Worm (Caenorhabditis elegans): ENCODE data around the gene T09F3.2.

Gene T09F3.2

DNA sequence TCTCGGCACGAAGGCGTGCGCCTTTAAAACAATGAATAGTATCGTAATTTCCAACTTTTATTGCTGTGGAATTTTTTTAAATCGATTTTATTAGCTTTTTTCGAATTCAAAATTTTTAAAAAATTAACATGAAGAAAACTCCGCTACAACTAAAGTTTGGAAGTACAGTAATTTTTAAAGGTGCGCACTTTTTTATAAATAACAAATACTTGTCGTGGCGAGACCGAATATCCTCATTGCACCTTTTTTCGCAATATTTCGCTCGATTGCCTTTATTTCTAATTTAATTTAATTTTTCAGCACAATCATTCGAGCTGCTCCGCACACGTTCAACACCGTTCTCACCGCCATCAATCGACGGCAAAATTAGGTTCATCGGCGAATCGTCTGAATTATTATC, at the start of gene T09F3.2, which contains the start of gene T09F3.7:
TSS of gene T09F3.2 (plus strand) at position 301 of the 400 bp plus-strand sequence.
TSS of gene T09F3.7 (plus strand) at position 315 of the 400 bp plus-strand sequence.
- TF ChIP-seq flt-1 (GFP tag; IDR thresholded peaks at IDR 0.05) (no peak), ztf-23 (GFP tag; IDR thresholded peaks at IDR 0.05) (no peak), ztf-29 (GFP tag; IDR thresholded peaks at IDR 0.05) (no peak), tab-1 (GFP tag; IDR thresholded peaks at IDR 0.05) (no peak), cog-1 (tag; optimal IDR thresholded peaks at IDR 0.05) (no peak), med-1 (GFP tag; optimal IDR thresholded peaks at IDR 0.05; ENCODE audit: insufficient read depth) (no peak)

ce11 chrII:10345012-10345411, 45.9 kb upstream of the T09F3.2 start, which contains the start of gene pro-2:
TSS of gene pro-2 (minus strand) at chrII:10345112.
- no peak for TF ChIP-seq med-1 (GFP tag; optimal IDR thresholded peaks at IDR 0.05; ENCODE audit: insufficient read depth)
- no peak for TF ChIP-seq ref-1 (GFP tag; conservative IDR thresholded peaks at IDR 0.05)
- no peak for TF ChIP-seq tab-1 (GFP tag; IDR thresholded peaks at IDR 0.05)
- no peak for TF ChIP-seq ztf-23 (GFP tag; IDR thresholded peaks at IDR 0.05)
- TF ChIP-seq T22C8.4 (GFP tag; IDR thresholded peaks at IDR 0.05) = no peak
- TF ChIP-seq flt-1 (GFP tag; IDR thresholded peaks at IDR 0.05) = no peak
- TF ChIP-seq cog-1 (tag; optimal IDR thresholded peaks at IDR 0.05) = no peak
- no peak for TF ChIP-seq ztf-29 (GFP tag; IDR thresholded peaks at IDR 0.05)
- no peak for TF ChIP-seq klf-2 (GFP tag; conservative IDR thresholded peaks at IDR 0.05)

- TF ChIP-seq flt-1 (GFP tag; IDR thresholded peaks at IDR 0.05) = peak; percentile 10; the same call in 1 of the 2 replicates
- no peak for TF ChIP-seq ztf-23 (GFP tag; IDR thresholded peaks at IDR 0.05)
These were observed 44.9 kb upstream of the T09F3.2 start, which contains the start of gene C07E3.10 for ce11 chrII:10346075-10346474. TSS of gene C07E3.10 (plus strand) at chrII:10346375.

ce11 chrII:10349915-10350314, 41.0 kb upstream of the T09F3.2 start, which contains the start of gene stip-1:
TSS of gene stip-1 (minus strand) at chrII:10350012.
- TF ChIP-seq ztf-29 (GFP tag; IDR thresholded peaks at IDR 0.05) (no peak), ztf-23 (GFP tag; IDR thresholded peaks at IDR 0.05) (no peak), klf-2 (GFP tag; conservative IDR thresholded peaks at IDR 0.05) (no peak), T22C8.4 (GFP tag; IDR thresholded peaks at IDR 0.05) (no peak), cog-1 (tag; optimal IDR thresholded peaks at IDR 0.05) (no peak), flt-1 (GFP tag; IDR thresholded peaks at IDR 0.05) (no peak), tab-1 (GFP tag; IDR thresholded peaks at IDR 0.05) (no peak), med-1 (GFP tag; optimal IDR thresholded peaks at IDR 0.05; ENCODE audit: insufficient read depth) (no peak), ref-1 (GFP tag; conservative IDR thresholded peaks at IDR 0.05) (no peak)

- TF ChIP-seq ztf-29 (GFP tag; IDR thresholded peaks at IDR 0.05) (no peak), flt-1 (GFP tag; IDR thresholded peaks at IDR 0.05) (no peak), cog-1 (tag; optimal IDR thresholded peaks at IDR 0.05) (no peak), T22C8.4 (GFP tag; IDR thresholded peaks at IDR 0.05) (no peak), ref-1 (GFP tag; conservative IDR thresholded peaks at IDR 0.05) (no peak), med-1 (GFP tag; optimal IDR thresholded peaks at IDR 0.05; ENCODE audit: insufficient read depth) (no peak), klf-2 (GFP tag; conservative IDR thresholded peaks at IDR 0.05) (no peak), ztf-23 (GFP tag; IDR thresholded peaks at IDR 0.05) (no peak), tab-1 (GFP tag; IDR thresholded peaks at IDR 0.05) (no peak)
These were observed 40.5 kb upstream of the T09F3.2 start, which contains the start of gene C07E3.9 for ce11 chrII:10350487-10350886. TSS of gene C07E3.9 (plus strand) at chrII:10350756.

DNA sequence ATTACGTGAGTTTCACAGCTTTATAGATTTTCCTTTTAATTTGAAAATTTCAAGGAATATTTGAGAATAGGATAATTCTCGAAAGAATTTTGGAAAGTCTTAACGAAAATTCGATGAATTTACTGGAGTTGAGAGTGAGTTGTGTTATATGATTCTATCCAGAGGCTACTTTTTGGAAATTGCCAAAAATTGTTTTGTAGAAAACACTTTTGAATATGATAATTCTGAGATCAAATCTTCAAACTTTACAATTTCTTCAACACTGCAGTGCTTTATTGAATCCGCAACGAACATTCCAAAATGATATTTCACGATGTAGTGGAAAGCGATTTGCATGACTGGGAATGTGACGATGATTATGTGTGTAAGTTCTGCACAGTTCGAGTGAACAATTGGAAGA, 39.0 kb upstream of the T09F3.2 start, which contains the start of gene C07E3.8:
TSS of gene C07E3.8 (plus strand) at position 301 of the 400 bp plus-strand sequence.
- TF ChIP-seq cog-1 (tag; optimal IDR thresholded peaks at IDR 0.05) = no peak
- TF ChIP-seq tab-1 (GFP tag; IDR thresholded peaks at IDR 0.05) = no peak
- no peak for TF ChIP-seq klf-2 (GFP tag; conservative IDR thresholded peaks at IDR 0.05)
- TF ChIP-seq T22C8.4 (GFP tag; IDR thresholded peaks at IDR 0.05) = no peak
- TF ChIP-seq ztf-23 (GFP tag; IDR thresholded peaks at IDR 0.05) = no peak
- no peak for TF ChIP-seq ref-1 (GFP tag; conservative IDR thresholded peaks at IDR 0.05)
- no peak for TF ChIP-seq med-1 (GFP tag; optimal IDR thresholded peaks at IDR 0.05; ENCODE audit: insufficient read depth)
- TF ChIP-seq ztf-29 (GFP tag; IDR thresholded peaks at IDR 0.05) = no peak
- TF ChIP-seq flt-1 (GFP tag; IDR thresholded peaks at IDR 0.05) = no peak

DNA sequence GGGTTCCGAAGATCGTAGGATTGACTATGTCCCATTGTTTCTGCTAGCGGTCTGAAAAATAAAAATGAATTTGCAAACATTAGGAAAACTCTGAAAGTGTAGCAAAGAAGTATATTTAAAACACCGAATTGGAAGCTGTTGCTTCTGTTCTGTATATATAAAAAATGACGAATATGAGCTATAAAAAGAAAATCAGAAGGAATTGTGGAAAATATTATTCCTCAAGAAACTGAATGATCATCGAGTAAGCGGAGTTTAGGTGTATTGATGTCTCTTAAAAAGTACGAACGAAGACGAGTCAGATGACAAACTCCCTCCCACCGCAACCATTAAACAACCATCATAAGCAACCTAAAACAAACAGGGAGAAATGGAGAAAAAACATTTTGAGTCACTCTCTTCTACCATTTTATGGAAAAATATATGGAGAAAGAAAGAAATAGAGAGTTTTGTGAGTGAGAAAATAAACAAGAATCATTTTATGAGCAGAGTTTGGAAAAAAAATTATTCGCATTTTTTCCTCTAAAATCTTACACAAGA, 33.4 kb upstream of the T09F3.2 start, which contains the start of gene C07E3.3:
TSS of gene C07E3.3 (minus strand) at position 51 of the 540 bp plus-strand sequence.
- TF ChIP-seq T22C8.4 (GFP tag; IDR thresholded peaks at IDR 0.05) (no peak), ref-1 (GFP tag; conservative IDR thresholded peaks at IDR 0.05) (no peak), flt-1 (GFP tag; IDR thresholded peaks at IDR 0.05) (no peak), ztf-29 (GFP tag; IDR thresholded peaks at IDR 0.05) (no peak), klf-2 (GFP tag; conservative IDR thresholded peaks at IDR 0.05) (no peak), med-1 (GFP tag; optimal IDR thresholded peaks at IDR 0.05; ENCODE audit: insufficient read depth) (no peak), cog-1 (tag; optimal IDR thresholded peaks at IDR 0.05) (no peak), tab-1 (GFP tag; IDR thresholded peaks at IDR 0.05) (no peak), ztf-23 (GFP tag; IDR thresholded peaks at IDR 0.05) (no peak)

ce11 chrII:10360487-10360886, 30.5 kb upstream of the T09F3.2 start, which contains the start of gene C07E3.4:
TSS of gene C07E3.4 (plus strand) at chrII:10360787.
- TF ChIP-seq T22C8.4 (GFP tag; IDR thresholded peaks at IDR 0.05) = no peak
- no peak for TF ChIP-seq med-1 (GFP tag; optimal IDR thresholded peaks at IDR 0.05; ENCODE audit: insufficient read depth)
- no peak for TF ChIP-seq klf-2 (GFP tag; conservative IDR thresholded peaks at IDR 0.05)
- no peak for TF ChIP-seq ztf-23 (GFP tag; IDR thresholded peaks at IDR 0.05)
- no peak for TF ChIP-seq tab-1 (GFP tag; IDR thresholded peaks at IDR 0.05)
- TF ChIP-seq ref-1 (GFP tag; conservative IDR thresholded peaks at IDR 0.05) = no peak
- TF ChIP-seq cog-1 (tag; optimal IDR thresholded peaks at IDR 0.05) = no peak
- TF ChIP-seq flt-1 (GFP tag; IDR thresholded peaks at IDR 0.05) = no peak
- TF ChIP-seq ztf-29 (GFP tag; IDR thresholded peaks at IDR 0.05) = no peak

DNA sequence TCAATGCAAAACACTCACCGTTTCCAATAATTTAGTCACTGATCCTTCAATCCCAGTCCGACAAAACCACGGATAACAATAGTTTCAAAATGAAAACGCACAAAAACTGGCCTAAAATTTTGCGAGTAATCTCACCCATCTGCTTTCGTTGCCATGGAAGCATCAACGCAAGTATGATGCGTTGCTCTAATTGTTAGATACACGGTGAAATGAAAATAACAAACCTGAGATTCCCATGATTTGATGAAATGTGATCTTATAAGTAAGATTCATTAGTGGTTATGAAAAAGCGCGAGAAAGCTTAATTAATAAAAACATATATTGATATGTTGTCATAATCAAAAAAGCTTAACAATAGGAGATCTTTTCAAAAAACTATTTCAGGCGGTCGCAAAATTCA, 23.8 kb upstream of the T09F3.2 start, which contains the start of gene ceh-57:
TSS of gene ceh-57 (minus strand) at position 95 of the 400 bp plus-strand sequence.
- no peak for TF ChIP-seq ztf-29 (GFP tag; IDR thresholded peaks at IDR 0.05)
- no peak for TF ChIP-seq flt-1 (GFP tag; IDR thresholded peaks at IDR 0.05)
- no peak for TF ChIP-seq ref-1 (GFP tag; conservative IDR thresholded peaks at IDR 0.05)
- TF ChIP-seq tab-1 (GFP tag; IDR thresholded peaks at IDR 0.05) = no peak
- no peak for TF ChIP-seq T22C8.4 (GFP tag; IDR thresholded peaks at IDR 0.05)

All from whole organism, midembryonic.